Fruit fly (Drosophila melanogaster) whole organism: ENCODE results near the gene Coa8.

ENCODE experiments used
- CG8478 ChIP-seq: fragments of >200 bp; optimal IDR thresholded peaks from 2 replicates; lab custom pipeline; 2018; ENCODE audit warnings: inconsistent platforms
- Dll ChIP-seq: fragments of >200 bp; optimal IDR thresholded peaks from 2 replicates; lab custom pipeline; 2017
- EcR ChIP-seq, 2 experiments: fragments of >200 bp; optimal IDR thresholded peaks; 2 replicates each; lab custom pipeline; 2017; ENCODE audit warnings: missing biosample characterization in 2 of 2, missing genetic modification characterization in 2 of 2, missing genetic modification reagents in 2 of 2
- pan ChIP-seq: fragments of >200 bp; optimal IDR thresholded peaks from 2 replicates; lab custom pipeline; 2017
- psq ChIP-seq: fragments of >200 bp; optimal IDR thresholded peaks from 2 replicates; lab custom pipeline; 2017

DNA sequence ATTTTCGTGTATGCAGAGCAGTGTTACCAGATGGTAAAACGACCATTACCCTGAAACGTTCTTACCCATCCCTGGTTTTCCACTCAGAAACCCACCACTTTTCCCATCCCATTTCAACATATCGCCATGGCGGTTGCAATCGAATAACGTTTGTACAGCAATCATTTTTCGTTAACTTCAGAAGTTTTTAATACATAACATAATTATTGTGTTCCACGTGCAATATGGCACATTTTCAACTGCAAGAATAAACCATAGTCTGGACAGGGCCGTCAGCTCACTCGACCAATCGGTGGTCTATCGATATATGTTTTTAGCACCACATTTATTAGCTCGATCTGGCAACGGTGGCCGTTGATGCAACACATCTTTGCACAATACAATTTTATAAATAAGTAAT lies 9.8 kb downstream of the Coa8 start, which contains the start of the genes trr and mRpL16:
- no peak for TF ChIP-seq psq (lab: Kevin White, UChicago)
- no peak for TF ChIP-seq CG8478 (lab: Kevin White, UChicago)
- TF ChIP-seq EcR (GFP tag; optimal IDR thresholded peaks at IDR 0.05; lab: Kevin White, UChicago) = no peak
- TF ChIP-seq pan (lab: Kevin White, UChicago) = no peak
- TF ChIP-seq Dll = no peak
